Worm (Caenorhabditis elegans): Measurements from ENCODE around the gene R07G3.8.

R07G3.8 gene

ce11 chrII:7570305-7570704 is 50.0 kb downstream of the R07G3.8 start, which contains the start of gene F35D2.3:
Gene F35D2.3, plus strand, starts transcription at chrII:7570605.
- TF ChIP-seq alr-1 (tag; optimal IDR thresholded peaks at IDR 0.05; ENCODE audit: borderline replicate concordance) = no peak

Measured in whole organism, L1 larva.